Fruit fly (Drosophila melanogaster) whole organism, embryonic: ENCODE data around the gene Indy.

Source experiments
- Atf3 ChIP-seq: fragments of 200-800 bp; sonication (Bioruptor generic); optimal IDR thresholded peaks from 3 replicates; lab custom pipeline; 2016; ENCODE audit warnings: missing biosample characterization, missing genetic modification characterization
- Bgb ChIP-seq: fragments of 200-800 bp; sonication (Bioruptor generic); IDR thresholded peaks from 2 replicates; pipeline ENCODE4 v1.3.6; 2022; ENCODE audit warnings: missing biosample characterization, missing genetic modification characterization; ENCODE audit not compliant: partially characterized antibody
- CG10321 ChIP-seq: fragments of 200-800 bp; sonication (Bioruptor generic); IDR thresholded peaks from 2 replicates; pipeline ENCODE4 v1.3.6; 2022; ENCODE audit warnings: missing biosample characterization, missing genetic modification characterization
- CG12391 ChIP-seq: fragments of 200-800 bp; sonication (Bioruptor generic); optimal IDR thresholded peaks from 3 replicates; lab custom pipeline; 2018; ENCODE audit warnings: missing biosample characterization, mild to moderate bottlenecking, missing genetic modification characterization, moderate library complexity
- CG13624 ChIP-seq: fragments of 200-800 bp; sonication (Bioruptor generic); optimal IDR thresholded peaks from 2 replicates; lab custom pipeline; 2016; ENCODE audit warnings: missing biosample characterization, missing genetic modification characterization
- CG13775 ChIP-seq: fragments of 200-800 bp; sonication (Bioruptor generic); optimal IDR thresholded peaks from 3 replicates; lab custom pipeline; 2017; ENCODE audit warnings: missing biosample characterization, mild to moderate bottlenecking, missing genetic modification characterization
- CG15514 ChIP-seq: fragments of 200-800 bp; sonication (Bioruptor generic); optimal IDR thresholded peaks from 3 replicates; lab custom pipeline; 2017; ENCODE audit warnings: missing biosample characterization, missing genetic modification characterization, mild to moderate bottlenecking, moderate library complexity, missing genetic modification reagents
- CG15601 ChIP-seq: fragments of 200-800 bp; sonication (Bioruptor generic); optimal IDR thresholded peaks from 3 replicates; lab custom pipeline; 2019; ENCODE audit warnings: missing biosample characterization, mild to moderate bottlenecking, missing genetic modification characterization, moderate library complexity
- CG1603 ChIP-seq: fragments of 200-800 bp; sonication (Bioruptor generic); optimal IDR thresholded peaks from 2 replicates; lab custom pipeline; 2019; ENCODE audit warnings: missing biosample characterization, mild to moderate bottlenecking, missing genetic modification characterization, moderate library complexity
- CG16815 ChIP-seq: fragments of 200-800 bp; sonication (Bioruptor generic); optimal IDR thresholded peaks from 3 replicates; lab custom pipeline; 2017; ENCODE audit warnings: missing biosample characterization, mild to moderate bottlenecking, missing genetic modification characterization
- CG2116 ChIP-seq: fragments of 200-800 bp; sonication (Bioruptor generic); optimal IDR thresholded peaks from 3 replicates; lab custom pipeline; 2018; ENCODE audit warnings: missing biosample characterization, mild to moderate bottlenecking, missing genetic modification characterization
- CG2120 ChIP-seq: fragments of 200-800 bp; sonication (Bioruptor generic); optimal IDR thresholded peaks from 3 replicates; lab custom pipeline; 2016; ENCODE audit warnings: missing biosample characterization, missing genetic modification characterization
- CG30020 ChIP-seq: fragments of 200-800 bp; optimal IDR thresholded peaks from 2 replicates; lab custom pipeline; 2019; ENCODE audit warnings: missing biosample characterization, mild to moderate bottlenecking, missing genetic modification characterization, moderate library complexity
- CG31388 ChIP-seq: fragments of 200-800 bp; sonication (Bioruptor generic); optimal IDR thresholded peaks from 2 replicates; lab custom pipeline; 2016; ENCODE audit warnings: missing biosample characterization, missing genetic modification characterization
- CG34422 ChIP-seq: fragments of 200-800 bp; sonication (Bioruptor generic); IDR thresholded peaks from 3 replicates; pipeline ENCODE4 v1.3.6; 2022; ENCODE audit warnings: missing biosample characterization, missing genetic modification characterization
- CG3726 ChIP-seq: fragments of 200-800 bp; sonication (Bioruptor generic); IDR thresholded peaks from 3 replicates; pipeline ENCODE4, ENCODE4 v1.3.6; 2022; ENCODE audit warnings: missing biosample characterization, missing genetic modification characterization
- CG7963 ChIP-seq: fragments of 200-800 bp; sonication (Bioruptor generic); IDR thresholded peaks from 3 replicates; pipeline ENCODE4 v1.3.6; 2022; ENCODE audit warnings: missing biosample characterization, missing genetic modification characterization; ENCODE audit not compliant: partially characterized antibody
- CG9817 ChIP-seq: fragments of 200-800 bp; sonication (Bioruptor generic); optimal IDR thresholded peaks from 2 replicates; lab custom pipeline; 2018; ENCODE audit warnings: missing biosample characterization, mild to moderate bottlenecking, missing genetic modification characterization, moderate library complexity
- CrebB ChIP-seq: fragments of 200-800 bp; sonication (Bioruptor generic); optimal IDR thresholded peaks from 3 replicates; lab custom pipeline; 2018; ENCODE audit warnings: missing biosample characterization, mild to moderate bottlenecking, missing genetic modification characterization
- Dll ChIP-seq: fragments of 200-800 bp; sonication (Bioruptor generic); IDR thresholded peaks from 4 replicates; pipeline ENCODE4 v1.3.6; 2022; ENCODE audit warnings: missing biosample characterization, missing genetic modification characterization; ENCODE audit not compliant: partially characterized antibody
- GATAe ChIP-seq: fragments of 200-800 bp; sonication (Bioruptor generic); conservative IDR thresholded peaks from 2 replicates; pipeline ENCODE4 v1.3.6; 2022; ENCODE audit warnings: missing biosample characterization, missing genetic modification characterization
- Max ChIP-seq: fragments of 200-800 bp; sonication (Bioruptor generic); optimal IDR thresholded peaks from 2 replicates; lab custom pipeline; 2016; ENCODE audit warnings: missing biosample characterization, mild to moderate bottlenecking, missing genetic modification characterization
- Meics ChIP-seq: fragments of 200-800 bp; sonication (Bioruptor generic); optimal IDR thresholded peaks from 2 replicates; lab custom pipeline; 2017; ENCODE audit warnings: missing biosample characterization, mild to moderate bottlenecking, missing genetic modification characterization
- NK7.1 ChIP-seq: fragments of 200-800 bp; sonication (Bioruptor generic); optimal IDR thresholded peaks from 3 replicates; lab custom pipeline; 2016; ENCODE audit warnings: missing biosample characterization, missing genetic modification characterization
- Oli ChIP-seq: fragments of 200-800 bp; sonication (Bioruptor generic); optimal IDR thresholded peaks from 2 replicates; lab custom pipeline; 2018; ENCODE audit warnings: missing biosample characterization, mild to moderate bottlenecking, missing genetic modification characterization, moderate library complexity
- Ssrp ChIP-seq: fragments of 200-800 bp; sonication (Bioruptor generic); optimal IDR thresholded peaks from 2 replicates; lab custom pipeline; 2018; ENCODE audit warnings: missing biosample characterization, mild to moderate bottlenecking, missing genetic modification characterization, moderate library complexity
- Taf1 ChIP-seq: fragments of 200-800 bp; sonication (Bioruptor generic); IDR thresholded peaks from 2 replicates; pipeline ENCODE4 v1.3.6; 2022; ENCODE audit warnings: missing biosample characterization, missing genetic modification characterization
- al ChIP-seq: fragments of 200-800 bp; sonication (Bioruptor generic); IDR thresholded peaks from 2 replicates; pipeline ENCODE4 v1.3.6; 2022; ENCODE audit warnings: missing biosample characterization, missing genetic modification characterization
- bab2 ChIP-seq: fragments of 200-800 bp; sonication (Bioruptor generic); optimal IDR thresholded peaks from 2 replicates; lab custom pipeline; 2016; ENCODE audit warnings: missing biosample characterization, missing genetic modification characterization
- caup ChIP-seq: fragments of 200-800 bp; sonication (Bioruptor generic); optimal IDR thresholded peaks from 3 replicates; lab custom pipeline; 2017; ENCODE audit warnings: missing biosample characterization, mild to moderate bottlenecking, missing genetic modification characterization, moderate library complexity; ENCODE audit not compliant: severe bottlenecking
- cg ChIP-seq: fragments of 200-800 bp; sonication (Bioruptor generic); optimal IDR thresholded peaks from 3 replicates; lab custom pipeline; 2019; ENCODE audit warnings: missing biosample characterization, mild to moderate bottlenecking, missing genetic modification characterization, moderate library complexity
- danr ChIP-seq: fragments of 200-800 bp; sonication (Bioruptor generic); IDR thresholded peaks from 2 replicates; pipeline ENCODE4 v1.3.6; 2022; ENCODE audit warnings: missing biosample characterization, missing genetic modification characterization
- esg ChIP-seq: fragments of 200-800 bp; sonication (Bioruptor generic); conservative IDR thresholded peaks from 2 replicates; pipeline ENCODE4 v1.3.6; 2022; ENCODE audit warnings: missing biosample characterization, missing genetic modification characterization
- fd102C ChIP-seq: fragments of 200-800 bp; sonication (Bioruptor generic); optimal IDR thresholded peaks from 2 replicates; lab custom pipeline; 2018; ENCODE audit warnings: missing biosample characterization, mild to moderate bottlenecking, missing genetic modification characterization, moderate library complexity
- gce ChIP-seq: fragments of 200-800 bp; sonication (Bioruptor generic); IDR thresholded peaks from 3 replicates; pipeline ENCODE4 v1.3.6; 2022; ENCODE audit warnings: missing biosample characterization, missing genetic modification characterization
- gem ChIP-seq: fragments of 200-800 bp; sonication (Bioruptor generic); optimal IDR thresholded peaks from 2 replicates; lab custom pipeline; 2019; ENCODE audit warnings: missing biosample characterization, mild to moderate bottlenecking, missing genetic modification characterization, moderate library complexity
- grau ChIP-seq: fragments of 200-800 bp; optimal IDR thresholded peaks from 3 replicates; lab custom pipeline; 2019; ENCODE audit warnings: missing biosample characterization, mild to moderate bottlenecking, missing genetic modification characterization, moderate library complexity
- knrl ChIP-seq: fragments of 200-800 bp; sonication (Bioruptor generic); IDR thresholded peaks from 3 replicates; pipeline ENCODE4 v1.3.6; 2022; ENCODE audit warnings: missing biosample characterization, missing genetic modification characterization; ENCODE audit not compliant: partially characterized antibody
- lab ChIP-seq: fragments of 200-800 bp; sonication (Bioruptor generic); optimal IDR thresholded peaks from 3 replicates; lab custom pipeline; 2017; ENCODE audit warnings: missing biosample characterization, missing genetic modification characterization, mild to moderate bottlenecking, moderate library complexity, missing genetic modification reagents
- lilli ChIP-seq: fragments of 200-800 bp; sonication (Bioruptor generic); optimal IDR thresholded peaks from 3 replicates; lab custom pipeline; 2016; ENCODE audit warnings: missing biosample characterization, missing genetic modification characterization
- luna ChIP-seq: fragments of 200-800 bp; sonication (Bioruptor generic); optimal IDR thresholded peaks from 2 replicates; lab custom pipeline; 2016; ENCODE audit warnings: missing biosample characterization, missing genetic modification characterization
- org-1 ChIP-seq: fragments of 200-800 bp; sonication (Bioruptor generic); optimal IDR thresholded peaks from 2 replicates; lab custom pipeline; 2017; ENCODE audit warnings: missing biosample characterization, missing genetic modification characterization
- peb ChIP-seq: fragments of 200-800 bp; sonication (Bioruptor generic); IDR thresholded peaks from 2 replicates; pipeline ENCODE4 v1.3.6; 2022; ENCODE audit warnings: missing biosample characterization, missing genetic modification characterization
- pum ChIP-seq: fragments of 200-800 bp; sonication (Bioruptor generic); optimal IDR thresholded peaks from 2 replicates; lab custom pipeline; 2016; ENCODE audit warnings: missing biosample characterization, missing genetic modification characterization
- sna ChIP-seq: fragments of 200-800 bp; sonication (Bioruptor generic); IDR thresholded peaks from 2 replicates; pipeline ENCODE4 v1.3.6; 2022; ENCODE audit warnings: missing biosample characterization, missing genetic modification characterization; ENCODE audit not compliant: partially characterized antibody
- stwl ChIP-seq: fragments of 200-800 bp; sonication (Bioruptor generic); optimal IDR thresholded peaks from 3 replicates; lab custom pipeline; 2018; ENCODE audit warnings: missing biosample characterization, mild to moderate bottlenecking, missing genetic modification characterization, moderate library complexity
- tap ChIP-seq: fragments of 200-800 bp; optimal IDR thresholded peaks from 3 replicates; lab custom pipeline; 2019; ENCODE audit warnings: missing biosample characterization, mild to moderate bottlenecking, missing genetic modification characterization, moderate library complexity
- toy ChIP-seq: fragments of 200-800 bp; sonication (Bioruptor generic); IDR thresholded peaks from 2 replicates; pipeline ENCODE4 v1.3.6; 2022; ENCODE audit warnings: missing biosample characterization, missing genetic modification characterization
- vfl ChIP-seq: fragments of 200-800 bp; sonication (Bioruptor generic); optimal IDR thresholded peaks from 2 replicates; lab custom pipeline; 2016; ENCODE audit warnings: missing biosample characterization, missing genetic modification characterization
- zfh2 ChIP-seq: fragments of 200-800 bp; sonication (Bioruptor generic); optimal IDR thresholded peaks from 2 replicates; lab custom pipeline; 2016; ENCODE audit warnings: missing biosample characterization, missing genetic modification characterization

Gene Indy

DNA sequence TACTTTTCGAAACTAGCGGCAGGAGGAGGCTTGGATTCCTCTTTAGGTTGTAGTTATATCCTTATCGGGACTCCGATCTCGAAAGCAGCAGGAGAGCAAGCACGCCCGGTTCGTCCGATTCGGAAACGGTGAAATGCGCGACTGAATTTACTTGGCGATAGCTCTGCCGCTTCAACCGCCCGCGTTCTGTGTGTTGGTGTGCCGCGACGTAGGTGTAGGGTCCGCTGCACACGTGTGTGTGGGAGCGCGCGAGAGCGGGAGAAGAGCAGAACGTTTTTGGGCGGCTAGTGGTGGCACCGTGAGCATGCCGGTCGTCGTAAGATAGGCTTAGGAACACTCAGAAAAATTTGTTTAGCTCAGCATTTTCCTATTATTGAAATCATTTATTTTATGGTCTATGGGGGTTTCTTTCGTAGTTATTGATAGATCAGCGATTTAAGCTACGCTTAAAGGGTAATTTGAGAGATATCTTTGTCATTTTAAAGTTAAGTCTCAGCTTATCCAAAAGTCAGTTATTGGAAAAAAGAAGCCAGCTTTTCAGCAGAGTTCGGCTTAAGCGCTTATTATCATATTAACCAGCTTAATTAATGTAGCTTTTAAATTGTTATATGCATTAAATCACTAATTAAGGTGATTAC, 5.6 kb downstream of the Indy start (continued):
- TF ChIP-seq lab (GFP tag; lab: Kevin White, UChicago) (peak; percentile 44), caup (no peak), CG31388 (no peak), CG30020 (tag; lab: Kevin White, UChicago) (no peak), CG7963 (GFP tag; lab: Robert Waterston, UW) (no peak), CG2116 (GFP tag; lab: Kevin White, UChicago) (no peak), CG13775 (peak; percentile 15), org-1 (no peak), sna (no peak), esg (GFP tag; lab: Robert Waterston, UW) (no peak), CG9817 (tag; lab: Kevin White, UChicago) (no peak), CG34422 (GFP tag; lab: Robert Waterston, UW) (no peak), CG10321 (GFP tag; lab: Robert Waterston, UW) (no peak), fd102C (GFP tag; lab: Kevin White, UChicago) (no peak), tap (tag; lab: Kevin White, UChicago) (peak; percentile 10), CG3726 (GFP tag; lab: Robert Waterston, UW) (no peak), peb (GFP tag; lab: Robert Waterston, UW) (no peak), luna (GFP tag; lab: Kevin White, UChicago) (no peak), vfl (no peak), CrebB (tag; lab: Kevin White, UChicago) (peak; percentile 56), Atf3 (no peak), CG16815 (no peak), stwl (tag; lab: Kevin White, UChicago) (peak; percentile 24), GATAe (GFP tag; lab: Robert Waterston, UW) (no peak), al (GFP tag; lab: Robert Waterston, UW) (no peak), bab2 (GFP tag; lab: Kevin White, UChicago) (peak; percentile 13), Taf1 (GFP tag; lab: Robert Waterston, UW) (no peak), zfh2 (no peak), Bgb (GFP tag; lab: Robert Waterston, UW) (no peak), CG13624 (peak; percentile 20), CG2120 (peak; percentile 31), knrl (GFP tag; lab: Robert Waterston, UW) (no peak), CG15514 (GFP tag; lab: Kevin White, UChicago) (peak; percentile 6), grau (tag; lab: Kevin White, UChicago) (peak; percentile 1), Oli (tag; lab: Kevin White, UChicago) (no peak), Max (GFP tag; lab: Kevin White, UChicago) (no peak), pum (GFP tag; lab: Kevin White, UChicago) (peak; percentile 17), Ssrp (tag; lab: Kevin White, UChicago) (peak; percentile 4), CG12391 (tag; lab: Kevin White, UChicago) (peak; percentile 28), CG1603 (tag; lab: Kevin White, UChicago) (peak; percentile 21), CG15601 (tag; lab: Kevin White, UChicago) (peak; percentile 2), toy (no peak), gce (no peak), NK7.1 (GFP tag; lab: Kevin White, UChicago) (peak; percentile 44), gem (tag; lab: Kevin White, UChicago) (peak; percentile 57), lilli (GFP tag; lab: Kevin White, UChicago) (peak; percentile 22), Dll (GFP tag; lab: Robert Waterston, UW) (no peak), danr (GFP tag; lab: Robert Waterston, UW) (no peak), Meics (GFP tag; lab: Kevin White, UChicago) (no peak), cg (GFP tag; lab: Kevin White, UChicago) (peak; percentile 97)
